Worm (Caenorhabditis elegans): Measurements from ENCODE around the gene Y113G7A.12.

The Y113G7A.12 gene

ce11 chrV:20105210-20105793 is 37.1 kb upstream of the Y113G7A.12 start:
- TF ChIP-seq zfh-2 (GFP tag; conservative IDR thresholded peaks at IDR 0.05), result no peak

- peak; percentile 71 for TF ChIP-seq tbp1 (GFP tag; optimal IDR thresholded peaks at IDR 0.05)
- no peak for TF ChIP-seq lin-40 (tag; optimal IDR thresholded peaks at IDR 0.05)
- no peak for TF ChIP-seq F57A8.1 (GFP tag; optimal IDR thresholded peaks at IDR 0.05)
- peak; percentile 17 for TF ChIP-seq rpc-1 (optimal IDR thresholded peaks at IDR 0.05)
- TF ChIP-seq rpc-1 (tag; optimal IDR thresholded peaks at IDR 0.05), result peak; percentile 62
Observed at ce11 chrV:20119770-20120169, 22.6 kb upstream of the Y113G7A.12 start.

ce11 chrV:20120623-20121165 is 21.7 kb upstream of the Y113G7A.12 start, which contains the start of gene ncx-1:
Gene ncx-1 (minus strand): TSS chrV:20120673.
- TF ChIP-seq zfh-2 (GFP tag; conservative IDR thresholded peaks at IDR 0.05), result peak; percentile 69
- no peak for TF ChIP-seq F33H1.4 (GFP tag; IDR thresholded peaks at IDR 0.05)

- peak; percentile 55; the same call in 1 of the 2 replicates for TF ChIP-seq zfh-2 (GFP tag; conservative IDR thresholded peaks at IDR 0.05)
- no peak for TF ChIP-seq mcd-1 (GFP tag; IDR thresholded peaks at IDR 0.05)
Observed at ce11 chrV:20123010-20123409, 19.4 kb upstream of the Y113G7A.12 start.

- TF ChIP-seq rpc-1 (optimal IDR thresholded peaks at IDR 0.05) (no peak), rpc-1 (tag; optimal IDR thresholded peaks at IDR 0.05) (peak; percentile 37), tbp1 (GFP tag; optimal IDR thresholded peaks at IDR 0.05) (peak; percentile 54), tbx-9 (tag; optimal IDR thresholded peaks at IDR 0.05; ENCODE audit: borderline replicate concordance) (no peak), F23B12.7 (tag; optimal IDR thresholded peaks at IDR 0.05; ENCODE audit: insufficient read depth) (no peak), die-1 (tag; optimal IDR thresholded peaks at IDR 0.05) (no peak)
Observed at ce11 chrV:20123616-20124015, 18.8 kb upstream of the Y113G7A.12 start.

ce11 chrV:20124393-20124792 is 18.0 kb upstream of the Y113G7A.12 start:
- TF ChIP-seq zfh-2 (GFP tag; conservative IDR thresholded peaks at IDR 0.05), result peak; percentile 55
- no peak for TF ChIP-seq ZK185.1 (tag; optimal IDR thresholded peaks at IDR 0.05; ENCODE audit: poor library complexity, severe bottlenecking)

ce11 chrV:20125137-20125536 is 17.2 kb upstream of the Y113G7A.12 start:
- TF ChIP-seq egrh-3 (GFP tag; IDR thresholded peaks at IDR 0.05) (peak; percentile 73), mes-4 (tag; optimal IDR thresholded peaks at IDR 0.05) (no peak), cebp-2 (GFP tag; IDR thresholded peaks at IDR 0.05) (no peak), F57C9.4 (tag; optimal IDR thresholded peaks at IDR 0.05) (no peak), Y56A3A.18 (GFP tag; IDR thresholded peaks at IDR 0.05) (no peak), sea-2 (GFP tag; IDR thresholded peaks at IDR 0.05) (no peak), nfya-1 (tag; optimal IDR thresholded peaks at IDR 0.05; ENCODE audit: borderline replicate concordance, insufficient read depth) (no peak), F39B2.1 (GFP tag; IDR thresholded peaks at IDR 0.05) (no peak), F22D6.2 (tag; optimal IDR thresholded peaks at IDR 0.05) (no peak), ceh-100 (GFP tag; IDR thresholded peaks at IDR 0.05) (no peak), nhr-27 (tag; optimal IDR thresholded peaks at IDR 0.05) (no peak), mcd-1 (GFP tag; IDR thresholded peaks at IDR 0.05) (no peak), F23B12.7 (tag; optimal IDR thresholded peaks at IDR 0.05; ENCODE audit: insufficient read depth) (no peak), K12H6.12 (tag; optimal IDR thresholded peaks at IDR 0.05) (no peak), lin-35 (GFP tag; optimal IDR thresholded peaks at IDR 0.05) (no peak), T07F8.4 (tag; optimal IDR thresholded peaks at IDR 0.05) (no peak), zfh-2 (GFP tag; conservative IDR thresholded peaks at IDR 0.05) (peak; percentile 80)
